Fruit fly (Drosophila melanogaster): ENCODE data around the gene Spn77Bc.

The Spn77Bc gene

dm6 chr3L:20296797-20297196 is 45.6 kb upstream of the Spn77Bc start, which contains the start of gene FRG1 (continued):
- TF ChIP-seq ken (GFP tag; IDR thresholded peaks at IDR 0.05) (no peak), lola (GFP tag; optimal IDR thresholded peaks at IDR 0.05) (no peak), YL-1 (GFP tag; optimal IDR thresholded peaks at IDR 0.05) (peak; percentile 45), pita (GFP tag; optimal IDR thresholded peaks at IDR 0.05) (peak; percentile 36), tll (GFP tag; optimal IDR thresholded peaks at IDR 0.05) (peak in 1 of 2 experiments; percentile 20), CG5245 (GFP tag; optimal IDR thresholded peaks at IDR 0.05) (no peak), Hmx (GFP tag; optimal IDR thresholded peaks at IDR 0.05) (no peak), zfh1 (GFP tag; IDR thresholded peaks at IDR 0.05) (no peak), unc-4 (GFP tag; IDR thresholded peaks at IDR 0.05; ENCODE audit: partially characterized antibody) (peak; percentile 74; the same call in 1 of the 2 replicates), lab (GFP tag; optimal IDR thresholded peaks at IDR 0.05) (no peak), Sry-δ (GFP tag; optimal IDR thresholded peaks at IDR 0.05) (peak; percentile 64), zen (tag; optimal IDR thresholded peaks at IDR 0.05) (peak; percentile 36), ssp (GFP tag; IDR thresholded peaks at IDR 0.05) (no peak), D19A (tag; optimal IDR thresholded peaks at IDR 0.05) (no peak), C15 (GFP tag; IDR thresholded peaks at IDR 0.05) (no peak), CG17361 (GFP tag; IDR thresholded peaks at IDR 0.05) (no peak), CG12071 (GFP tag; optimal IDR thresholded peaks at IDR 0.05) (no peak), CG14667 (GFP tag; IDR thresholded peaks at IDR 0.05) (no peak), BEAF-32 (GFP tag; optimal IDR thresholded peaks at IDR 0.05) (peak; percentile 78), Opbp (GFP tag; IDR thresholded peaks at IDR 0.05; ENCODE audit: partially characterized antibody) (peak; percentile 77; the same call in 2 of the 3 replicates), Taf1 (GFP tag; IDR thresholded peaks at IDR 0.05) (no peak), CG6654 (GFP tag; optimal IDR thresholded peaks at IDR 0.05) (no peak), slp2 (GFP tag; optimal IDR thresholded peaks at IDR 0.05) (no peak), Sox100B (GFP tag; optimal IDR thresholded peaks at IDR 0.05) (no peak), Dip3 (GFP tag; optimal IDR thresholded peaks at IDR 0.05) (no peak), Mad (GFP tag; optimal IDR thresholded peaks at IDR 0.05) (no peak), Dp (GFP tag; optimal IDR thresholded peaks at IDR 0.05) (peak; percentile 58), CG15514 (GFP tag; optimal IDR thresholded peaks at IDR 0.05) (peak; percentile 31), sob (GFP tag; IDR thresholded peaks at IDR 0.05) (no peak), Scr (GFP tag; IDR thresholded peaks at IDR 0.05; ENCODE audit: partially characterized antibody) (peak; percentile 75), Bteb2 (GFP tag; optimal IDR thresholded peaks at IDR 0.05) (no peak), Trl (optimal IDR thresholded peaks at IDR 0.05) (no peak), Trl (GFP tag; optimal IDR thresholded peaks at IDR 0.05) (no peak), CG6813 (GFP tag; optimal IDR thresholded peaks at IDR 0.05) (no peak), tup (GFP tag; optimal IDR thresholded peaks at IDR 0.05) (no peak), Rx (GFP tag; IDR thresholded peaks at IDR 0.05) (no peak), tna (GFP tag; IDR thresholded peaks at IDR 0.05; ENCODE audit: partially characterized antibody) (peak; percentile 60), CG14050 (GFP tag; IDR thresholded peaks at IDR 0.05) (no peak), Lim3 (GFP tag; IDR thresholded peaks at IDR 0.05) (no peak), lilli (GFP tag; optimal IDR thresholded peaks at IDR 0.05) (no peak), schlank (tag; optimal IDR thresholded peaks at IDR 0.05) (no peak), chm (GFP tag; IDR thresholded peaks at IDR 0.05) (no peak), btn (GFP tag; optimal IDR thresholded peaks at IDR 0.05) (no peak), ci (GFP tag; IDR thresholded peaks at IDR 0.05) (no peak), CG8290 (GFP tag; optimal IDR thresholded peaks at IDR 0.05) (no peak), CG8290 (tag; optimal IDR thresholded peaks at IDR 0.05) (peak in 1 of 2 experiments; percentile 41), CG1602 (GFP tag; optimal IDR thresholded peaks at IDR 0.05) (no peak), nerfin-2 (GFP tag; IDR thresholded peaks at IDR 0.05; ENCODE audit: partially characterized antibody) (peak; percentile 70), CG15269 (tag; optimal IDR thresholded peaks at IDR 0.05) (no peak), Ravus (GFP tag; IDR thresholded peaks at IDR 0.05) (no peak), fd3F (GFP tag; optimal IDR thresholded peaks at IDR 0.05) (no peak), repo (GFP tag; optimal IDR thresholded peaks at IDR 0.05) (no peak)
